Worm (Caenorhabditis elegans): Measurements from ENCODE around the gene phf-32.

ce11 chrX:12326424-12326823 is 19.8 kb downstream of the phf-32 start, which contains the start of gene srd-41:
- TF ChIP-seq ets-4 (GFP tag; optimal IDR thresholded peaks at IDR 0.05), result no peak
- TF ChIP-seq mxl-1 (tag; optimal IDR thresholded peaks at IDR 0.05), result no peak
